Fruit fly (Drosophila melanogaster) whole organism, wandering third instar larva: ENCODE results near the gene Glyat.

Experiments
- Abd-B ChIP-seq: fragments of >200 bp; optimal IDR thresholded peaks from 2 replicates; lab custom pipeline; 2017; ENCODE audit warnings: missing biosample characterization, missing genetic modification characterization
- CG32264 ChIP-seq: fragments of 200-800 bp; sonication (Bioruptor generic); optimal IDR thresholded peaks from 2 replicates; lab custom pipeline; 2016; ENCODE audit warnings: missing biosample characterization, missing genetic modification characterization
- CrebA ChIP-seq: fragments of 200-800 bp; sonication (Bioruptor generic); optimal IDR thresholded peaks from 2 replicates; lab custom pipeline; 2016; ENCODE audit warnings: missing biosample characterization, mild to moderate bottlenecking, missing genetic modification characterization, borderline replicate concordance
- Dfd ChIP-seq: fragments of >200 bp; optimal IDR thresholded peaks from 2 replicates; lab custom pipeline; 2017; ENCODE audit warnings: missing biosample characterization, missing genetic modification characterization
- Dif ChIP-seq: fragments of 200-275, 200-300 bp; sonication (Bioruptor generic); optimal IDR thresholded peaks from 2 replicates; lab custom pipeline; 2018; ENCODE audit warnings: missing biosample characterization, missing genetic modification characterization; ENCODE audit not compliant: partially characterized antibody
- GATAd ChIP-seq: sonication (Bioruptor generic); optimal IDR thresholded peaks from 2 replicates; lab custom pipeline; 2016; ENCODE audit warnings: missing biosample characterization, missing genetic modification characterization
- HLH106 ChIP-seq: fragments of 200-800 bp; optimal IDR thresholded peaks from 3 replicates; lab custom pipeline; 2019; ENCODE audit warnings: missing biosample characterization, mild to moderate bottlenecking, missing genetic modification characterization, moderate library complexity
- Hnf4 ChIP-seq: fragments of 200-800 bp; sonication (Bioruptor generic); optimal IDR thresholded peaks from 2 replicates; lab custom pipeline; 2016; ENCODE audit warnings: missing biosample characterization, mild to moderate bottlenecking, missing genetic modification characterization
- Hr78 ChIP-seq: fragments of >200 bp; optimal IDR thresholded peaks from 2 replicates; lab custom pipeline; 2017; ENCODE audit warnings: missing biosample characterization, missing genetic modification characterization
- Hr83 ChIP-seq: fragments of 200-300 bp; sonication (Bioruptor generic); optimal IDR thresholded peaks from 2 replicates; lab custom pipeline; 2016; ENCODE audit warnings: missing biosample characterization, mild to moderate bottlenecking, missing genetic modification characterization, moderate library complexity; ENCODE audit not compliant: poor library complexity, severe bottlenecking
- Jra ChIP-seq: sonication (Bioruptor generic); optimal IDR thresholded peaks from 2 replicates; lab custom pipeline; 2016; ENCODE audit warnings: missing biosample characterization, missing genetic modification characterization
- Mio ChIP-seq: sonication (Bioruptor generic); optimal IDR thresholded peaks from 2 replicates; lab custom pipeline; 2016; ENCODE audit warnings: missing biosample characterization, missing genetic modification characterization
- Myc ChIP-seq: fragments of >200 bp; optimal IDR thresholded peaks from 2 replicates; lab custom pipeline; 2017
- N ChIP-seq: fragments of >200 bp; optimal IDR thresholded peaks from 2 replicates; lab custom pipeline; 2018; ENCODE audit warnings: missing biosample characterization, missing external identifiers, missing genetic modification characterization
- OdsH ChIP-seq: fragments of 200-800 bp; sonication (Bioruptor generic); optimal IDR thresholded peaks from 2 replicates; lab custom pipeline; 2016; ENCODE audit warnings: missing biosample characterization, mild to moderate bottlenecking, missing genetic modification characterization
- Rel ChIP-seq, 2 experiments: fragments of 200-800 bp; sonication (Bioruptor generic) in 1 of 2; optimal IDR thresholded peaks; 2 replicates in 1 of 2; 3 replicates in 1 of 2; lab custom pipeline; 2016 to 2019; ENCODE audit warnings: mild to moderate bottlenecking in 2 of 2, missing biosample characterization in 2 of 2, missing genetic modification characterization in 2 of 2, moderate library complexity in 1 of 2
- Sp1 ChIP-seq: fragments of 200-800 bp; sonication (Bioruptor generic); optimal IDR thresholded peaks from 3 replicates; lab custom pipeline; 2019; ENCODE audit warnings: missing biosample characterization, mild to moderate bottlenecking, missing genetic modification characterization, moderate library complexity
- Vsx2 ChIP-seq: fragments of 200-300, 225-300 bp; sonication (Bioruptor generic); optimal IDR thresholded peaks from 2 replicates; lab custom pipeline; 2018; ENCODE audit warnings: missing biosample characterization, missing genetic modification characterization; ENCODE audit not compliant: partially characterized antibody
- br ChIP-seq: fragments of 200-800 bp; sonication (Bioruptor generic); optimal IDR thresholded peaks from 2 replicates; lab custom pipeline; 2016; ENCODE audit warnings: missing biosample characterization, missing genetic modification characterization
- brk ChIP-seq: fragments of 200-800 bp; sonication (Bioruptor generic); optimal IDR thresholded peaks from 2 replicates; lab custom pipeline; 2016; ENCODE audit warnings: missing biosample characterization, mild to moderate bottlenecking, missing genetic modification characterization
- dl ChIP-seq, 2 experiments: fragments of 175-275, 200-275 bp in 1 of 2; fragments of 200-275 bp in 1 of 2; sonication (Bioruptor generic); optimal IDR thresholded peaks; lab custom pipeline; 2018; ENCODE audit warnings: mild to moderate bottlenecking in 2 of 2, missing biosample characterization in 2 of 2, missing genetic modification characterization in 2 of 2, moderate library complexity in 2 of 2; ENCODE audit not compliant: partially characterized antibody in 2 of 2, insufficient read depth in 1 of 2
- dmrt93B ChIP-seq: fragments of 200-800 bp; sonication (Bioruptor generic); optimal IDR thresholded peaks from 2 replicates; lab custom pipeline; 2018; ENCODE audit warnings: missing biosample characterization, mild to moderate bottlenecking, missing genetic modification characterization
- dsf ChIP-seq: sonication (Bioruptor generic); optimal IDR thresholded peaks from 2 replicates; lab custom pipeline; 2016; ENCODE audit warnings: missing biosample characterization, missing genetic modification characterization, borderline replicate concordance
- ey ChIP-seq: fragments of 200-800 bp; sonication (Bioruptor generic); optimal IDR thresholded peaks from 2 replicates; lab custom pipeline; 2016; ENCODE audit warnings: missing biosample characterization, missing genetic modification characterization
- foxo ChIP-seq, 2 experiments: fragments of 200-800 bp; sonication (Bioruptor generic); optimal IDR thresholded peaks; 2 replicates in 1 of 2; 3 replicates in 1 of 2; lab custom pipeline; 2016 to 2017; ENCODE audit warnings: missing biosample characterization in 2 of 2, missing genetic modification characterization in 2 of 2
- fru ChIP-seq: fragments of 200-800 bp; sonication (Bioruptor generic); optimal IDR thresholded peaks from 3 replicates; lab custom pipeline; 2016; ENCODE audit warnings: missing biosample characterization, mild to moderate bottlenecking, missing genetic modification characterization
- h ChIP-seq: fragments of 200-800 bp; sonication (Bioruptor generic); optimal IDR thresholded peaks from 3 replicates; lab custom pipeline; 2016; ENCODE audit warnings: missing biosample characterization, mild to moderate bottlenecking, missing genetic modification characterization
- jim ChIP-seq: fragments of 175-275, 200-325 bp; sonication (Bioruptor generic); optimal IDR thresholded peaks from 2 replicates; lab custom pipeline; 2016; ENCODE audit warnings: missing biosample characterization, mild to moderate bottlenecking, missing genetic modification characterization
- lola ChIP-seq: fragments of >200 bp; optimal IDR thresholded peaks from 2 replicates; lab custom pipeline; 2017; ENCODE audit warnings: missing biosample characterization, missing genetic modification characterization
- pan ChIP-seq: fragments of >200 bp; optimal IDR thresholded peaks from 2 replicates; lab custom pipeline; 2017
- psq ChIP-seq: fragments of 200-800 bp; sonication (Bioruptor generic); optimal IDR thresholded peaks from 3 replicates; lab custom pipeline; 2017; ENCODE audit warnings: missing biosample characterization, mild to moderate bottlenecking, missing genetic modification characterization, moderate library complexity
- sv ChIP-seq: fragments of 200-800 bp; sonication (Bioruptor generic); optimal IDR thresholded peaks from 3 replicates; lab custom pipeline; 2016; ENCODE audit warnings: missing biosample characterization, missing genetic modification characterization
- tai ChIP-seq: sonication (Bioruptor generic); optimal IDR thresholded peaks from 2 replicates; lab custom pipeline; 2016; ENCODE audit warnings: missing biosample characterization, missing genetic modification characterization
- usp ChIP-seq: fragments of >200 bp; optimal IDR thresholded peaks from 2 replicates; lab custom pipeline; 2017; ENCODE audit warnings: missing biosample characterization, missing genetic modification characterization
- woc ChIP-seq: sonication (Bioruptor generic); optimal IDR thresholded peaks from 2 replicates; lab custom pipeline; 2016; ENCODE audit warnings: missing biosample characterization, mild to moderate bottlenecking, missing genetic modification characterization

The Glyat gene

dm6 chr2L:8031588-8031987 lies 21.1 kb upstream of the Glyat start (continued):
- no peak for TF ChIP-seq jim (GFP tag; lab: Kevin White, UChicago)
- peak; percentile 40 for TF ChIP-seq psq (GFP tag; lab: Kevin White, UChicago)
- TF ChIP-seq usp (GFP tag; lab: Kevin White, UChicago), result no peak
- no peak for TF ChIP-seq sv
- TF ChIP-seq Abd-B (GFP tag; lab: Kevin White, UChicago), result no peak
- TF ChIP-seq tai, result no peak
- peak; percentile 67 for TF ChIP-seq Dif
- TF ChIP-seq brk (GFP tag; lab: Kevin White, UChicago), result no peak
- TF ChIP-seq N (GFP tag; lab: Kevin White, UChicago), result no peak
- no peak for TF ChIP-seq h (GFP tag; lab: Kevin White, UChicago)
- no peak for TF ChIP-seq Hr83 (GFP tag; lab: Kevin White, UChicago)
- TF ChIP-seq ey, result no peak

dm6 chr2L:8030693-8031210 lies 20.3 kb upstream of the Glyat start, which contains the start of gene Cka:
Cka (plus strand) TSS chr2L:8030721.
- TF ChIP-seq CrebA (GFP tag; lab: Kevin White, UChicago), result no peak
- TF ChIP-seq lola (GFP tag; lab: Kevin White, UChicago), result peak; percentile 54
- no peak for TF ChIP-seq Hnf4
- peak; percentile 62 for TF ChIP-seq Dif
- no peak for TF ChIP-seq foxo (GFP tag; optimal IDR thresholded peaks at IDR 0.05; lab: Kevin White, UChicago)
- TF ChIP-seq HLH106 (tag; lab: Kevin White, UChicago), result no peak
- TF ChIP-seq dsf (GFP tag; lab: Kevin White, UChicago), result no peak
- peak; percentile 43 for TF ChIP-seq Sp1 (GFP tag; lab: Kevin White, UChicago)
- TF ChIP-seq br (GFP tag; lab: Kevin White, UChicago), result no peak
- TF ChIP-seq woc, result no peak
- no peak for TF ChIP-seq brk (GFP tag; lab: Kevin White, UChicago)
- no peak for TF ChIP-seq Dfd (GFP tag; lab: Kevin White, UChicago)
- TF ChIP-seq dl (GFP tag; optimal IDR thresholded peaks at IDR 0.05; lab: Kevin White, UChicago; ENCODE audit: insufficient read depth in 1 of 2, partially characterized antibody in 2 of 2), result no peak
- no peak for TF ChIP-seq fru (GFP tag; lab: Kevin White, UChicago)
- no peak for TF ChIP-seq Myc (lab: Kevin White, UChicago)
- peak; percentile 35 for TF ChIP-seq N (GFP tag; lab: Kevin White, UChicago)
- TF ChIP-seq sv, result no peak
- no peak for TF ChIP-seq GATAd (GFP tag; lab: Kevin White, UChicago)
- TF ChIP-seq OdsH, result no peak
- TF ChIP-seq Jra (GFP tag; lab: Kevin White, UChicago), result no peak
- no peak for TF ChIP-seq Rel (GFP tag; optimal IDR thresholded peaks at IDR 0.05; lab: Kevin White, UChicago)
- peak; percentile 72 for TF ChIP-seq Rel (tag; optimal IDR thresholded peaks at IDR 0.05; lab: Kevin White, UChicago)
- TF ChIP-seq dmrt93B (GFP tag; lab: Kevin White, UChicago), result no peak
- TF ChIP-seq Hr78 (GFP tag; lab: Kevin White, UChicago), result no peak
- no peak for TF ChIP-seq CG32264 (GFP tag; lab: Kevin White, UChicago)
- peak; percentile 23 for TF ChIP-seq h (GFP tag; lab: Kevin White, UChicago)
- TF ChIP-seq pan (lab: Kevin White, UChicago), result no peak
- no peak for TF ChIP-seq Mio (GFP tag; lab: Kevin White, UChicago)
- TF ChIP-seq Vsx2 (GFP tag; lab: Kevin White, UChicago), result no peak

- TF ChIP-seq Rel (GFP tag; optimal IDR thresholded peaks at IDR 0.05; lab: Kevin White, UChicago) (no peak), Rel (tag; optimal IDR thresholded peaks at IDR 0.05; lab: Kevin White, UChicago) (no peak), GATAd (GFP tag; lab: Kevin White, UChicago) (no peak), CG32264 (GFP tag; lab: Kevin White, UChicago) (no peak), tai (no peak)
Measured at dm6 chr2L:8030102-8030501, 19.6 kb upstream of the Glyat start.
